Worm (Caenorhabditis elegans) whole organism, mixed stage, embryonic: Measurements from ENCODE around the gene set-26.

Experiments used
- blmp-1 ChIP-seq: fragments of 150-350 bp; optimal IDR thresholded peaks from 2 replicates; lab custom pipeline; 2014; ENCODE audit warnings: missing biosample characterization, missing genetic modification characterization
- ces-1 ChIP-seq: fragments of 150-350 bp; optimal IDR thresholded peaks from 2 replicates; lab custom pipeline; 2014; ENCODE audit warnings: missing biosample characterization, missing genetic modification reagents, missing genetic modification characterization
- drap-1 ChIP-seq: fragments of 200-800 bp; sonication (Bioruptor generic); optimal IDR thresholded peaks from 3 replicates; lab custom pipeline; 2018; ENCODE audit warnings: mild to moderate bottlenecking, missing genetic modification characterization, missing compliant biosample characterization
- lin-13 ChIP-seq: fragments of 150-350 bp; optimal IDR thresholded peaks from 2 replicates; lab custom pipeline; 2014; ENCODE audit warnings: missing biosample characterization, missing genetic modification characterization
- nhr-76 ChIP-seq: sonication (generic microtip); optimal IDR thresholded peaks from 2 replicates; lab custom pipeline; 2017; ENCODE audit warnings: missing biosample characterization, missing genetic modification characterization
- pha-4 ChIP-seq: fragments of 150-350 bp; optimal IDR thresholded peaks from 2 replicates; lab custom pipeline; 2018; ENCODE audit warnings: missing biosample characterization, missing genetic modification reagents, missing genetic modification characterization
- unc-62 ChIP-seq: fragments of 150-350 bp; optimal IDR thresholded peaks from 2 replicates; lab custom pipeline; 2014; ENCODE audit warnings: missing biosample characterization, missing genetic modification reagents, missing genetic modification characterization
- ztf-11 ChIP-seq: fragments of 150-350 bp; optimal IDR thresholded peaks from 2 replicates; lab custom pipeline; 2014; ENCODE audit warnings: missing biosample characterization, missing genetic modification characterization

DNA sequence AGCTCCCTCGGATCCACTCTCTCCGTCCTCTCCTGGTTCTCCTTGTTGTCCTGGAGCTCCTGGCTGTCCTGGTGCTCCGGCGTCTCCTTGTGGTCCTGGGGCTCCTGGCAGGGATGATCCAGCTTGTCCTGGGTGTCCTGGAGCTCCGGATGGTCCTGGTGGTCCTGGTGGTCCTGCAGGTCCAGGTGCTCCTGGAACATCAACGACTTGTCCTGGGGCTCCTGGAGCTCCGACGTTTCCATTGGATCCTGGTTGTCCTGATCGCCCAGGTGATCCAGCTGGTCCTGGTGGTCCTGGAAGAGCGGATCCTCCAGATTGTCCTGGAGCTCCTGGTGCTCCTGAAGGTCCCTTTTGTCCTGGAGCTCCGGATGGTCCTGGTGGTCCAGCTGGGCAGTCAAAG, 54.1 kb downstream of the set-26 start:
- TF ChIP-seq unc-62 (GFP tag; lab: Kevin White, UChicago): no peak
- no peak for TF ChIP-seq nhr-76 (tag; lab: Kevin White, UChicago)
- TF ChIP-seq lin-13 (tag; lab: Kevin White, UChicago): no peak
- no peak for TF ChIP-seq drap-1 (GFP tag; lab: Kevin White, UChicago)
- no peak for TF ChIP-seq pha-4 (tag; lab: Kevin White, UChicago)
- TF ChIP-seq blmp-1 (tag; lab: Kevin White, UChicago): no peak
- no peak for TF ChIP-seq ces-1 (GFP tag; lab: Kevin White, UChicago)
- TF ChIP-seq ztf-11 (tag; lab: Kevin White, UChicago): no peak
